Worm (Caenorhabditis elegans) whole organism, mixed stage, embryonic: ENCODE results near the gene C11D2.7.

ENCODE experiments used
- bed-3 ChIP-seq: fragments of 200-800 bp; sonication (Bioruptor generic); optimal IDR thresholded peaks from 3 replicates; lab custom pipeline; 2018; ENCODE audit warnings: mild to moderate bottlenecking, missing genetic modification characterization, moderate library complexity, missing compliant biosample characterization
- ceh-39 ChIP-seq: fragments of 150-350 bp; optimal IDR thresholded peaks from 2 replicates; lab custom pipeline; 2014; ENCODE audit warnings: missing biosample characterization, missing genetic modification characterization
- ceh-43 ChIP-seq: fragments of 200-800 bp; sonication (Bioruptor generic); optimal IDR thresholded peaks from 2 replicates; lab custom pipeline; 2018; ENCODE audit warnings: mild to moderate bottlenecking, missing genetic modification characterization, moderate library complexity, missing compliant biosample characterization
- ceh-83 ChIP-seq: fragments of 200-800 bp; sonication (Bioruptor generic); optimal IDR thresholded peaks from 2 replicates; lab custom pipeline; 2018; ENCODE audit warnings: mild to moderate bottlenecking, missing genetic modification characterization, missing compliant biosample characterization
- ces-1 ChIP-seq: fragments of 150-350 bp; optimal IDR thresholded peaks from 2 replicates; lab custom pipeline; 2014; ENCODE audit warnings: missing biosample characterization, missing genetic modification reagents, missing genetic modification characterization
- cnd-1 ChIP-seq: fragments of 200-800 bp; sonication (Bioruptor generic); optimal IDR thresholded peaks from 2 replicates; lab custom pipeline; 2018; ENCODE audit warnings: mild to moderate bottlenecking, missing genetic modification characterization, missing compliant biosample characterization
- drap-1 ChIP-seq: fragments of 200-800 bp; sonication (Bioruptor generic); optimal IDR thresholded peaks from 3 replicates; lab custom pipeline; 2018; ENCODE audit warnings: mild to moderate bottlenecking, missing genetic modification characterization, missing compliant biosample characterization
- elt-1 ChIP-seq: sonication (generic microtip); optimal IDR thresholded peaks from 2 replicates; lab custom pipeline; 2017; ENCODE audit warnings: missing genetic modification characterization, mild to moderate bottlenecking, missing compliant biosample characterization, antibody characterized with exemption, moderate library complexity, borderline replicate concordance; ENCODE audit not compliant: insufficient read depth
- elt-3 ChIP-seq: fragments of 150-350 bp; optimal IDR thresholded peaks from 2 replicates; lab custom pipeline; 2014; ENCODE audit warnings: missing biosample characterization, missing genetic modification characterization
- flh-1 ChIP-seq: fragments of 200-800 bp; sonication (Bioruptor generic); optimal IDR thresholded peaks from 2 replicates; lab custom pipeline; 2018; ENCODE audit warnings: mild to moderate bottlenecking, missing genetic modification characterization, moderate library complexity, missing compliant biosample characterization
- hlh-1 ChIP-seq: fragments of 150-350 bp; optimal IDR thresholded peaks from 2 replicates; lab custom pipeline; 2014; ENCODE audit warnings: missing biosample characterization, missing genetic modification reagents, missing genetic modification characterization
- lin-13 ChIP-seq: fragments of 150-350 bp; optimal IDR thresholded peaks from 2 replicates; lab custom pipeline; 2014; ENCODE audit warnings: missing biosample characterization, missing genetic modification characterization
- lin-32 ChIP-seq: fragments of 200-800 bp; sonication (Bioruptor generic); optimal IDR thresholded peaks from 2 replicates; lab custom pipeline; 2018; ENCODE audit warnings: mild to moderate bottlenecking, missing genetic modification characterization, missing compliant biosample characterization
- lsy-2 ChIP-seq: fragments of 150-350 bp; optimal IDR thresholded peaks from 2 replicates; lab custom pipeline; 2014; ENCODE audit warnings: missing biosample characterization, missing genetic modification characterization
- mab-5 ChIP-seq: fragments of 150-350 bp; optimal IDR thresholded peaks from 2 replicates; lab custom pipeline; 2014; ENCODE audit warnings: missing biosample characterization, missing genetic modification characterization
- mep-1 ChIP-seq: fragments of 150-350 bp; optimal IDR thresholded peaks from 2 replicates; lab custom pipeline; 2017; ENCODE audit warnings: missing biosample characterization, missing genetic modification reagents, missing genetic modification characterization, inconsistent platforms
- nhr-12 ChIP-seq: fragments of 150-350 bp; optimal IDR thresholded peaks from 2 replicates; lab custom pipeline; 2014; ENCODE audit warnings: missing biosample characterization, missing genetic modification characterization
- nhr-2 ChIP-seq: fragments of 150-350 bp; optimal IDR thresholded peaks from 2 replicates; lab custom pipeline; 2014; ENCODE audit warnings: missing biosample characterization, missing genetic modification characterization
- nhr-237 ChIP-seq: fragments of 150-350 bp; optimal IDR thresholded peaks from 2 replicates; lab custom pipeline; 2014; ENCODE audit warnings: missing biosample characterization, missing genetic modification characterization
- nhr-28 ChIP-seq: fragments of 150-350 bp; optimal IDR thresholded peaks from 2 replicates; lab custom pipeline; 2014; ENCODE audit warnings: missing biosample characterization, missing genetic modification characterization
- sem-2 ChIP-seq: fragments of 200-800 bp; sonication (Bioruptor generic); optimal IDR thresholded peaks from 2 replicates; lab custom pipeline; 2018; ENCODE audit warnings: mild to moderate bottlenecking, missing genetic modification characterization, missing compliant biosample characterization
- snpc-4 ChIP-seq: fragments of 150-350 bp; optimal IDR thresholded peaks from 2 replicates; lab custom pipeline; 2014; ENCODE audit warnings: missing biosample characterization, missing genetic modification characterization
- sptf-1 ChIP-seq: sonication (generic microtip); optimal IDR thresholded peaks from 2 replicates; lab custom pipeline; 2017; ENCODE audit warnings: mild to moderate bottlenecking, missing genetic modification characterization, moderate library complexity, missing compliant biosample characterization
- tbx-8 ChIP-seq: fragments of 200-800 bp; sonication (Bioruptor generic); optimal IDR thresholded peaks from 2 replicates; lab custom pipeline; 2018; ENCODE audit warnings: mild to moderate bottlenecking, missing genetic modification characterization, moderate library complexity, missing compliant biosample characterization
- unc-39 ChIP-seq: fragments of 150-350 bp; optimal IDR thresholded peaks from 2 replicates; lab custom pipeline; 2014; ENCODE audit warnings: missing biosample characterization, missing genetic modification characterization
- unc-62 ChIP-seq: fragments of 150-350 bp; optimal IDR thresholded peaks from 2 replicates; lab custom pipeline; 2014; ENCODE audit warnings: missing biosample characterization, missing genetic modification reagents, missing genetic modification characterization
- zip-8 ChIP-seq: fragments of 150-350 bp; optimal IDR thresholded peaks from 2 replicates; lab custom pipeline; 2014; ENCODE audit warnings: missing biosample characterization, missing genetic modification characterization
- ztf-11 ChIP-seq: fragments of 150-350 bp; optimal IDR thresholded peaks from 2 replicates; lab custom pipeline; 2014; ENCODE audit warnings: missing biosample characterization, missing genetic modification characterization

Gene C11D2.7

ce11 chrIV:6177383-6177782, 22.2 kb upstream of the C11D2.7 start:
- peak; percentile 75 for TF ChIP-seq ces-1
- TF ChIP-seq lsy-2 (tag; lab: Kevin White, UChicago), result no peak
- TF ChIP-seq, all 35 proteins: peak for 1

ce11 chrIV:6172959-6173358, 17.8 kb upstream of the C11D2.7 start:
- TF ChIP-seq ces-1, result peak; percentile 12
- no peak for TF ChIP-seq bed-3 (GFP tag; lab: Kevin White, UChicago)
- TF ChIP-seq, all 35 proteins: peak for 1

ce11 chrIV:6165787-6166186, 10.6 kb upstream of the C11D2.7 start:
- no peak for TF ChIP-seq bed-3 (GFP tag; lab: Kevin White, UChicago)

ce11 chrIV:6159616-6160015, 4.4 kb upstream of the C11D2.7 start:
- TF ChIP-seq unc-62 (GFP tag; lab: Kevin White, UChicago) (no peak), ceh-39 (tag; lab: Kevin White, UChicago) (no peak), ces-1 (no peak), ceh-43 (GFP tag; lab: Kevin White, UChicago) (no peak)

ce11 chrIV:6156833-6157232, 1.6 kb upstream of the C11D2.7 start, which contains the start of gene C11D2.4:
Gene C11D2.4, minus strand, starts transcription at chrIV:6156960.
- TF ChIP-seq zip-8 (tag; lab: Kevin White, UChicago) (no peak), lsy-2 (tag; lab: Kevin White, UChicago) (peak; percentile 23), sptf-1 (no peak), nhr-237 (tag; lab: Kevin White, UChicago) (peak; percentile 16), mep-1 (tag; lab: Kevin White, UChicago) (peak; percentile 18), drap-1 (no peak), ces-1 (peak; percentile 10)

- no peak for TF ChIP-seq ceh-83 (GFP tag; lab: Kevin White, UChicago)
- no peak for TF ChIP-seq snpc-4 (tag; lab: Kevin White, UChicago)
- TF ChIP-seq tbx-8 (GFP tag; lab: Kevin White, UChicago), result no peak
- TF ChIP-seq lin-32 (GFP tag; lab: Kevin White, UChicago), result no peak
- no peak for TF ChIP-seq ztf-11 (tag; lab: Kevin White, UChicago)
- no peak for TF ChIP-seq hlh-1
- no peak for TF ChIP-seq mab-5 (tag; lab: Kevin White, UChicago)
- TF ChIP-seq ceh-39 (tag; lab: Kevin White, UChicago), result no peak
- TF ChIP-seq lin-13 (tag; lab: Kevin White, UChicago), result no peak
- no peak for TF ChIP-seq nhr-237 (tag; lab: Kevin White, UChicago)
Measured at ce11 chrIV:6151513-6151912, 3.7 kb downstream of the C11D2.7 start, which contains the start of gene C11D2.3. Gene C11D2.3, plus strand, starts transcription at chrIV:6151813.

- TF ChIP-seq nhr-12 (tag; lab: Kevin White, UChicago) (no peak), lin-32 (GFP tag; lab: Kevin White, UChicago) (no peak), elt-1 (no peak), nhr-28 (tag; lab: Kevin White, UChicago) (no peak), ceh-43 (GFP tag; lab: Kevin White, UChicago) (no peak), unc-39 (tag; lab: Kevin White, UChicago) (no peak), bed-3 (GFP tag; lab: Kevin White, UChicago) (no peak), hlh-1 (no peak), sem-2 (no peak), sptf-1 (no peak), mep-1 (tag; lab: Kevin White, UChicago) (no peak), unc-62 (GFP tag; lab: Kevin White, UChicago) (no peak), nhr-2 (tag; lab: Kevin White, UChicago) (no peak), ces-1 (no peak), flh-1 (no peak), cnd-1 (tag; lab: Kevin White, UChicago) (no peak), elt-3 (tag; lab: Kevin White, UChicago) (no peak)
Measured at ce11 chrIV:6149359-6149758, 5.8 kb downstream of the C11D2.7 start.
